Fruit fly (Drosophila melanogaster) ovary, adult (tissue): Measurements from ENCODE around the gene CG11768.

Experiments
- CG17801 ChIP-seq: fragments of 200-800 bp; optimal IDR thresholded peaks from 2 replicates; lab custom pipeline; 2019; ENCODE audit warnings: missing biosample characterization, mild to moderate bottlenecking, missing genetic modification characterization, moderate library complexity; ENCODE audit not compliant: partially characterized antibody

Gene CG11768

DNA sequence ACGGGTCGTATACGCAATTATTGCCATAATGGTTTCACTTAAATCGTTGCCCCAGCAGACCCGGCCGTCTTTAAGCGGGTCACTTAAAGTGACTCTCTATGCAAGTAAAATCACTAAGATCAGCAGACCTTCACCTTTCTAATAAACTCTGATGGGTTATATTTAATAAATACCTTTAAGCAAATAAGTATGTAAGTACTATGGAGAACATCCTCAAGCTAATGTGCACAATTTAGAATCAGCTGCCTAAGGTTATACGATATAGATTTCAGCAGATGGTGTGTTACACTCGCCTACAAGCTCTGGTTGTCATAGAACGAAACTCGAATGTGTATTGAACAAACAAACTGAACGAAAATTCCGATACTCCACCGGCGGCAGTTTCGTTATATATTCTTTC lies 1.1 kb upstream of the CG11768 start, which contains the start of gene CG8236:
TSS of gene CG8236 (plus strand) at position 301 of the 400 bp plus-strand sequence.
- no peak for TF ChIP-seq CG17801 (GFP tag; lab: Kevin White, UChicago)

DNA sequence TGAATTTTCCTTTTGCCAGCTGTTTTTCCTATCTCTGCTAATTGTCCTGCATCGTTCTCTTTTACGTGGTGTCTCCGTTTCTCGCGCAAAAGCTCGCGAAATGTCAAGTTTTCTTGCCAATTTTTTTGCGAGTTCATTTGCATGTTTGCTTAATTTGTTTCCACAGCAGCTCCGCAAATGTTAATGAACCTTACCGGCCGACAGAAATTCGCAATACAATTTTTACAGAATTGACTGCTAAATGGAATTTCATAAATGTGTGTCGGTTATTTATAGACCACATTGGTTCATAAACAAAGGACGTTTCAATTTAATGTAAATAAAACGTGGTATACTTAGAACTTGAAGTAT lies 19.2 kb downstream of the CG11768 start:
- no peak for TF ChIP-seq CG17801 (GFP tag; lab: Kevin White, UChicago)

DNA sequence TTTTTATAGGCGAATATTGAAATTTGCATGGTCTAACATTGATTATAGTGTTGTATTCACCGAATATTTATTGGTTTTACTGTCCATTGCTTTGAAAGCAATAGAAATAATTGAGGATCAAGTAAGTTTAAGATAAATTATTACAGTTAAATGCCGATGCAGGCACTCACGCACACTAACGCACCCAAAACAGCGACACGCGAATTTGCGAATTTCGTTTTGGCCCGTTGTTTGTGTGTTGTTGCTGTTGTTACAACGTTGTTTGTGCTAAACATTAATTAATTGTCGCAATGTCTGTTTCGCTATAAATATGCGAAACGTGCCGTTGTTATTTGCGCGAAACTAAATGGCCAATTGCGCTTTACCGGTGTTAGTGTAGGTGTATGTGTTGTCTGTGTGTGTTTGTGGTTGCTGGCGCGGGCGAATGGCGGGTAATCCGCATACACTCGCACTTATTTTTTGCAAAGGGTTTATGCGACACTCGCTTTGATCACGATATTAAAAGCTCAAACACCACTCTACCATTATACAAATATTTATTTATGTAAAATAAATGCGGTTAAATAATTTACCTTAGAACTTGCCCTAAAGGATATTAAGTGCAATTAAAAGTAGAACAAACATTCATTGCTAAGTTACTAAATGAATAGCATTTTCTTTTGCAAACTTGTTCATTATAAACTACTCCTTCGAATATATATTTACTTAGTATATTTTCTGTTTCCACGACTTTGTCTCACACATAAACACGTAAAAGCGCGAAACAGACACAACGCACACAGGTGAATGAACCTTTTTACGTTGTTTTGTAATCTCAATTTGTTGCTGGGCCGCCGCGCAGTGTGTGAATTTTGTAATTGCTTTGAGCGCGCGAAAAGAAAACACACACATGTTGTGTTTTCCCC lies 19.9 kb downstream of the CG11768 start:
- TF ChIP-seq CG17801 (GFP tag; lab: Kevin White, UChicago): peak; percentile 91

DNA sequence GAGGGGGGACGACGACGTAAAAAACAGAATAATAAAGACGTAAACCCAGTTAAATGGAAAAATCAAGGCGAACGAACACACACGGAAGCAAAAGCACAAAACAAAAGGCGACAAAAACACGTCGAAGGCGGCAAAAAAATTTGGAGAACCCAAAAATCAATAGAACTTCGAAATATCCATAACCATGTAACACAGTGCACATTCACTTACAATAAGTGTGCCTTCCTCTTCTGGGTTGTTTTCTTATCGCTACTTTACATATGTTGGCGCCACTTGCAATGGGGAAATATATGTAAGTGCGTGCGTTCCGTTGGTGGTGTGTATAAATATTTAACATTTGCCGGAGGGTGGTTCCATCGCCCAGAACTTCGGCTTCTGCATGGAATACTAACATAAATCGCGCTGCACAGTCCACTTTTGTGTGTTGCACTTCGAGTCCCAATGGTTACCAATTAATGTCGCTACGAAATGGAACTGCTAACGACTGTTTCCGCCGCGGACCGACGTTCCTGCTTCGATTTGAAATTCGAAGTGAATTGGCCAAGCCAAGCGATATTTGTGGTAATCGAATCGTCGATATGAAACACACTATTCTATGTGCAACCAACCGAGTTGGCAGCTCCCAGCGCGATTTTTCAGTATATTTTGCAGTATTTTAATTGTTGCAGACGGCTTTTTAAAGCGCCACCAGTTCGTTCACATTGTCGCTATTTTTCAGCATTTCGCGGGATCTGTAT lies 20.7 kb downstream of the CG11768 start, which contains the start of the genes CG9801 and Nasp:
TSS of gene CG9801 (minus strand) at position 542 of the 737 bp plus-strand sequence.
TSS of gene Nasp (plus strand) at position 665 of the 737 bp plus-strand sequence.
- no peak for TF ChIP-seq CG17801 (GFP tag; lab: Kevin White, UChicago)

DNA sequence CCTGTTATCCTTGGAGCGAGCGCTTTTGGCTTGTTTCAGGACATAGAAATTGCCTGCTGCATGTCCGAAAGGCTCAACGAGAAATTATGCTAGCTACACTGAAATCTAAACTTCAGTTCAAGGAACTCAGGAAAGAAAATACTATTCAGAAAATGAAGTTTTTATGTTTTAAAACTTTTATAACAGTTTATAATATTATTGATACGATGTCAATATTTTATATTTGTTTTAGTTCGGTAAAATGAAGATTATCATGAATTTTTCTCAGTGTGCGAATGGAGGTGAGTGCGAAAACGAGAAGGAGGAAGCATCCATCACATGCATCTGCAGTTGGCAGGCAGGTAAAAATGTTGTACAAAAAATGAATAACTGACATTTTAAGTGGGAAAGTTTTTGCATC lies 21.6 kb downstream of the CG11768 start:
- peak; percentile 78 for TF ChIP-seq CG17801 (GFP tag; lab: Kevin White, UChicago)

DNA sequence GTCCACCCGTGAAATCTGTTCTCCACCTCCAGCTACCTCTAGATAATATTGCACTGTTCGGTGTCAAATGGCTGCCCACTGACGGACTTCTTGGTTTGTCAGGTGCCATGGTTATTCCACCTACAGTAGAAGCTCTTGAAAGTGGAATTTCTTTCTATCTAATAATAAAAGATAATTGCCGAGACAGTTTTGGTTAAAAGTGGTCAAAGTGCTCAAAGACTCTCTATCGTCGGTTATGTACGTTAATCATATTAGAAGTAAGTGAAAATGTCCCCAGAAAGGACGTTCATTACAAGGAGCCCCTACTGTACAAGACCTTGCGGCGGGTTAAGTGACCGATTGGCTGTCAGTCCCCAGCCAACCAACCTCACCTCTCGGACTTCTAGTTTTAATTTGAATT lies 23.8 kb downstream of the CG11768 start:
- TF ChIP-seq CG17801 (GFP tag; lab: Kevin White, UChicago): peak; percentile 38

DNA sequence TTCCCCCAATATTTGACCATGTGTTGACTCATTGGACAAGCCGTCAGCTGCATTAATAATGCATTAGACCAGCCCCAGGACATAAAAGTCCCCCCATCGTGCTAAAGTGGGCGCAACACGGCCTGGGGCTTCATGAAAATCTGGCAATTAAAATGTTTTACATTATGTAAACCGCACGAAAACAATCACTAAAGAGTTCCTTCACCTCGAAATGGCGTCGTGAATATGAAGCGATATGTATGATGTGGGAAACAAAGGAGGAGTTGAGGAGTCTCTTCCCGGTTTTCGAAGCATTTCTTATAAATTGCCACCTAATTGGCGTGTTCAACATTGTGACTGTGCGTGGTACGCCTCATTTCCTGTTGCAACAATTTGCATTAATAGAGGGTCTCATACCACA lies 25.3 kb downstream of the CG11768 start:
- no peak for TF ChIP-seq CG17801 (GFP tag; lab: Kevin White, UChicago)

DNA sequence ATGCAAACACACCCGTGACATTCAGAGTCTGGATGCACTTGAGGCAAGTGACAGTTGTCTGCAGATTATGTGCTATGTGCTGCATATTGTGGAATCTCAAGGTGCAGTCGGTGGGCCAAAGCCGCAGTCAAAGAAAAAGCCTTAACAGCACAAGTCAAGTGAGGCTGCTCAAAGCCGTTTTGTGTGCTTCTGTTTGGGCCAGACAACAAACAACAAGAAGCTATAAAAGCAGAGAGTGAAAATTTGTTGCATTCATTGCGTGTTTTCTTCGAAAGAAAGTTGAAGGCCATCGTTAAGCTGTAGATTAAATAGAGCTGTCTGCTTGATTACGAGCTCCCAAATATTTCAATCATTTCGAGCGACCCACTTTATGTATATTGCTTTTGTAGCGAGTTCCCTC lies 26.1 kb downstream of the CG11768 start:
- TF ChIP-seq CG17801 (GFP tag; lab: Kevin White, UChicago): no peak

DNA sequence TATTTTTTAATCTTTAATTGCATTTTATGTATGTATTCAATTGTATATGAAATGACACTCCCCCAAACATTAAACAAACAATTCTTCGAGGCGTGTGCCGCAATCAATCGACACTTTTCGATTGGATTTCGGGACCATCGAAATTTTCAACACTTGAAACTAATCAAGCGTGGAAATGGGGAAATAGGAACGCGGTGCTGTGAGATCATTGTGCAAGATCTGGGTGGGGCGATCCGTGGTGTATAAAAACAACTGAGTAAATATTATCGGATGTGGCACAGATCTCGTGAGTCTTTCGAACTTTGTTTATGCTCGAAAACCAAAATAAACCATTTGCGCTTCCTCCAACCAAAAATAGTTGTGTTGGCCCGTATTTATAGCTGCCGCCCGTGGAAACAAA lies 26.8 kb downstream of the CG11768 start:
- no peak for TF ChIP-seq CG17801 (GFP tag; lab: Kevin White, UChicago)

DNA sequence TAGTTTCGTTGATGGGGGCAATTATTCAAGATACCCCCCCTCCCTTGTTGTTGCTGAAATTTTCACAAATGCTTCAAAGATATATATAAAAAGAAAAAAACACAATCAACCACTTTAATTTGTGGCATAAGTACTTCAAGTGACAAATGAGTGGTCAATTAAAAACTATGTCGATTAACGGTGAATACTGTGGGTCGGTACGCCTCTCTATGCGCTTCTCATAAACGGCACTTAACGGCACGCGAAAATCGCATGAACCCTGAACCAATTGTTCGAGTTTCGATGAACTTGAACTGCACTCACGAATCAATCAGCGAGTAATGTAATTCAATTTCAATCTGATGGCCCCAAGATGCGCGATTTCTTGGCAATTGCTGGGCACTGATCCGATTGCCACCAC lies 27.9 kb downstream of the CG11768 start:
- no peak for TF ChIP-seq CG17801 (GFP tag; lab: Kevin White, UChicago)

DNA sequence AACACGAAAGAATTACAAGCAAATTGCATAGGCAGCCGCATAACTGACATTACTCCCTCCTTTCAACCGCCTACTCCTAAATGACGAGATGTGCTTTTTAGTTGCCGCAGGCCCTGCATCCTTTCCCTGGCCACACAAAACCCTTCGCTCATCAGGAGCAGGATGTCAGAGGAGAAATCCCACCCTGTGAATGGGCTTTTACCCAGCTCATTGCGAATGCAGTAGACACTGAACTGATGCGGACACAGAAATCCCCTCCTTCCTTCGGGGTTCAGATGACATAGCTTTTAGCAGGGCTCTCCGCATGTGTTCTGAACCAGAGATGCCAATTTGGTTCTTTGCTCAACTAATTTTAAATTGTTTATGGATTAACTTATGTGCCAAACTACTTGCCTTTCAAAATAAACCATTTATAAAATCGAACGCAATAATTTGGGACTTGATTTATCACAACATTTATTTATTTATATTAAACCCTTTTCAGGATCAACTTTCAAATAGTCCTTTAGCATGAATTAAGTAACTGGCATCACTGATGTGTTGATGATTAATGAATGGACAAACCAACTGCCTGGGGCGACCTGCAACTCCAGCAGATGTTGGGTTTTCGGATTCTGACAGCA lies 28.7 kb downstream of the CG11768 start:
- TF ChIP-seq CG17801 (GFP tag; lab: Kevin White, UChicago): no peak

DNA sequence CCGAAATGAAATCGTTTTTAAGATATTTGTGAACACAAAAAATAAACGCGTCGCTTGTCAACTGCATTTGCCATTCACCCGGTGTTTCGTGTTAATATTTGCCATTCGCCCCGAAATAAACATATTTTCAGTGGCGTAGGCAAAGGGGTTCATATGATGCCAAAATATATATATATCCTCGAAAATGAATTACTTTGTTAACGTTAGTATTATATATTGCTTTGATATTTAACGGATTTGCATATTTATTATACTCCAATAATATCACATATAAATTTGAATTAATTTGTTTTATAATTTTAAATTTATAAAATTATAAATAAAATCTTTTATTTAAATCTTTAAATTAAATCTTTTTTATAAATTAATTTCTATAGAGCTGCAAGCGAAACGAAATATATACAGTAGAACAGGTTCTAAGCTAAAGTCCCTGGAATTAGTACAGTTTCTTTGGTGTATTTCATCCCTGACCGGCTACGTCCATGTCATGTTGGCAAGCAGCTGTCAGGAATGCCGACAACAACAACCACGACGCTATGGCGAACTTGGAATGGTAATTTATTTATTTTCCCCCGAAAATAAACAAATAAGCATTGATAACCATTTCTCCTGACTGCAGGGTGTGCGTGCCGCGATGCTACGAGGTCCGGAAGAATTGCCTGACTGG lies 36.3 kb downstream of the CG11768 start, which contains the start of the genes M1BP and CG8202:
TSS of gene M1BP (minus strand) at position 102 of the 667 bp plus-strand sequence.
TSS of gene CG8202 (plus strand) at position 495 of the 667 bp plus-strand sequence.
- peak; percentile 83 for TF ChIP-seq CG17801 (GFP tag; lab: Kevin White, UChicago)

DNA sequence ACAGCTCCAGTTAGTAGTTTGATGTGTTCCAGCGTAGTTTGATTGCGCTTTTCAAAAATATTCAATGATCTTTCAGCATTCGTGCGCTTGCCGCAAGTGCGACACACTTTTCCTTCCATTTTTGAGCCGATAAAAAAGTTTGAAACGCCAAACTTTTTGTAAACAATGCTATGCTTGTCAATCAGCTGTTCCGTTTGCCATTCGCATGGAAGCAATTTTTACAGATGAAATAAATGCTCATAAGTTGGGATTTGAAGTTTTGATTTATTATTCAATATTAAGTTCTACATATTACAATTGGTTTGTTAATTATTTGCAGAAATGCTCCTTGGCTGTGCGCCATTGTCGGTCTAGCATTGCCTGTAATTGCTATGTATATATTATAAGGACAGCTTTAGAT lies 38.5 kb downstream of the CG11768 start, which contains the start of gene ranshi:
TSS of gene ranshi (minus strand) at position 152 of the 400 bp plus-strand sequence.
- TF ChIP-seq CG17801 (GFP tag; lab: Kevin White, UChicago): no peak

DNA sequence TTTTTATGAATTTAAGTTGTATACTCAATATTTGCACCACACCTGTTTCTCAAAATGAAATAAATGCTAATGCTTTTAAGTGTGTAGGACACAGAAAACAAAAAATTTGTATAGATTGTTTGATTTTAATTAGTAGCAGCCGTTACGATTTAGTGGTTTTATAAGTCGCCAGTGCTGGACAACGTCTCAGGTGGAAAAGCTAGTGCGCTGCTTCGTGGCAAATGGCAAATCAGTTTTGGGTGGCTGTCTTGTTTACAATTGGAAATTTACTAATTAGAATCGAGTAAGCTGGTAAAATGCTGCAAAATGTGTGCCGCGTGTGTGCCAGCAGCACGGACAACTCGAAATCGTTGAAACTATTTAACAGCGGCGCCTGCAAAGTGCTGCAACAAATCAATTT lies 41.4 kb downstream of the CG11768 start, which contains the start of gene CG8159:
TSS of gene CG8159 (plus strand) at position 223 of the 400 bp plus-strand sequence.
- no peak for TF ChIP-seq CG17801 (GFP tag; lab: Kevin White, UChicago)
